Fruit fly (Drosophila melanogaster) whole organism, embryonic: ENCODE data around the gene Tango2.
A peak's percentile ranks its signal among the peaks of the same experiment; 100 is the strongest.

Experiments
- Atf6 ChIP-seq: fragments of 200-800 bp; sonication (Bioruptor generic); IDR thresholded peaks from 2 replicates; pipeline ENCODE4 v1.3.6; 2022; ENCODE audit warnings: missing biosample characterization, missing genetic modification characterization
- CG10147 ChIP-seq: fragments of 200-800 bp; sonication (Bioruptor generic); optimal IDR thresholded peaks from 2 replicates; lab custom pipeline; 2019; ENCODE audit warnings: missing biosample characterization, mild to moderate bottlenecking, missing genetic modification characterization, moderate library complexity
- CG10366 ChIP-seq: fragments of 200-800 bp; sonication (Bioruptor generic); IDR thresholded peaks from 2 replicates; pipeline ENCODE4 v1.3.6; 2022; ENCODE audit warnings: missing biosample characterization, missing genetic modification characterization
- CG11247 ChIP-seq: fragments of 200-800 bp; sonication (Bioruptor generic); IDR thresholded peaks from 2 replicates; pipeline ENCODE4 v1.3.6; 2022; ENCODE audit warnings: missing biosample characterization, missing genetic modification characterization
- CG12744 ChIP-seq: fragments of 200-800 bp; sonication (Bioruptor generic); optimal IDR thresholded peaks from 2 replicates; lab custom pipeline; 2016; ENCODE audit warnings: missing biosample characterization, missing genetic modification characterization
- CG13296 ChIP-seq: fragments of 200-800 bp; sonication (Bioruptor generic); optimal IDR thresholded peaks from 3 replicates; lab custom pipeline; 2018; ENCODE audit warnings: missing biosample characterization, mild to moderate bottlenecking, missing genetic modification characterization
- CG14050 ChIP-seq: fragments of 200-800 bp; sonication (Bioruptor generic); IDR thresholded peaks from 3 replicates; pipeline ENCODE4 v1.3.6; 2022; ENCODE audit warnings: missing biosample characterization, missing genetic modification characterization
- CG14441 ChIP-seq: fragments of 200-800 bp; sonication (Bioruptor generic); IDR thresholded peaks from 2 replicates; pipeline ENCODE4 v1.3.6; 2022; ENCODE audit warnings: missing biosample characterization, missing genetic modification characterization
- CG14667 ChIP-seq: fragments of 200-800 bp; sonication (Bioruptor generic); IDR thresholded peaks from 2 replicates; pipeline ENCODE4 v1.3.6; 2022; ENCODE audit warnings: missing biosample characterization, missing genetic modification characterization
- CG15011 ChIP-seq: fragments of 200-800 bp; sonication (Bioruptor generic); optimal IDR thresholded peaks from 3 replicates; lab custom pipeline; 2018; ENCODE audit warnings: missing biosample characterization, mild to moderate bottlenecking, missing genetic modification characterization
- CG17385 ChIP-seq: fragments of 200-800 bp; sonication (Bioruptor generic); optimal IDR thresholded peaks from 3 replicates; lab custom pipeline; 2018; ENCODE audit warnings: missing biosample characterization, mild to moderate bottlenecking, missing genetic modification characterization
- CG2116 ChIP-seq: fragments of 200-800 bp; sonication (Bioruptor generic); optimal IDR thresholded peaks from 3 replicates; lab custom pipeline; 2018; ENCODE audit warnings: missing biosample characterization, mild to moderate bottlenecking, missing genetic modification characterization
- CG2199 ChIP-seq: fragments of 200-800 bp; sonication (Bioruptor generic); IDR thresholded peaks from 3 replicates; pipeline ENCODE4 v1.3.6; 2022; ENCODE audit warnings: missing biosample characterization, missing genetic modification characterization
- CG3065 ChIP-seq: fragments of 200-800 bp; sonication (Bioruptor generic); optimal IDR thresholded peaks from 2 replicates; lab custom pipeline; 2016; ENCODE audit warnings: missing biosample characterization, missing genetic modification characterization
- CG31224 ChIP-seq: fragments of 200-800 bp; sonication (Bioruptor generic); IDR thresholded peaks from 2 replicates; pipeline ENCODE4 v1.3.6; 2022; ENCODE audit warnings: missing biosample characterization, missing genetic modification characterization
- CG31441 ChIP-seq: fragments of 200-800 bp; sonication (Bioruptor generic); IDR thresholded peaks from 2 replicates; pipeline ENCODE4 v1.3.6; 2022; ENCODE audit warnings: missing biosample characterization, missing genetic modification characterization
- CG32772 ChIP-seq: fragments of 200-800 bp; sonication (Bioruptor generic); IDR thresholded peaks from 2 replicates; pipeline ENCODE4 v1.3.6; 2022; ENCODE audit warnings: missing biosample characterization, missing genetic modification characterization
- CG4820 ChIP-seq: fragments of 200-800 bp; sonication (Bioruptor generic); optimal IDR thresholded peaks from 3 replicates; lab custom pipeline; 2016; ENCODE audit warnings: missing biosample characterization, missing genetic modification characterization
- CG5180 ChIP-seq: fragments of 200-800 bp; sonication (Bioruptor generic); optimal IDR thresholded peaks from 3 replicates; lab custom pipeline; 2017; ENCODE audit warnings: missing biosample characterization, missing genetic modification characterization, mild to moderate bottlenecking, moderate library complexity, missing genetic modification reagents
- CG8290 ChIP-seq, 3 experiments: fragments of 200-800 bp; sonication (Bioruptor generic); optimal IDR thresholded peaks; 2 replicates each; lab custom pipeline; 2016 to 2019; ENCODE audit warnings: missing biosample characterization in 3 of 3, missing genetic modification characterization in 3 of 3, mild to moderate bottlenecking in 2 of 3, moderate library complexity in 1 of 3
- CG9437 ChIP-seq: fragments of 200-800 bp; sonication (Bioruptor generic); optimal IDR thresholded peaks from 2 replicates; lab custom pipeline; 2018; ENCODE audit warnings: missing biosample characterization, mild to moderate bottlenecking, missing genetic modification characterization
- CG9817 ChIP-seq: fragments of 200-800 bp; sonication (Bioruptor generic); optimal IDR thresholded peaks from 2 replicates; lab custom pipeline; 2018; ENCODE audit warnings: missing biosample characterization, mild to moderate bottlenecking, missing genetic modification characterization, moderate library complexity
- Dip2 ChIP-seq: fragments of 200-800 bp; sonication (Bioruptor generic); IDR thresholded peaks from 2 replicates; pipeline ENCODE4 v1.3.6; 2022; ENCODE audit warnings: missing biosample characterization, missing genetic modification characterization
- Dref ChIP-seq: fragments of 200-800 bp; sonication (Bioruptor generic); IDR thresholded peaks from 2 replicates; pipeline ENCODE4 v1.3.6; 2022; ENCODE audit warnings: missing biosample characterization, missing genetic modification characterization
- Hey ChIP-seq: fragments of 200-800 bp; sonication (Bioruptor generic); optimal IDR thresholded peaks from 3 replicates; lab custom pipeline; 2018; ENCODE audit warnings: missing biosample characterization, mild to moderate bottlenecking, missing genetic modification characterization
- Hmx ChIP-seq: fragments of 200-800 bp; sonication (Bioruptor generic); optimal IDR thresholded peaks from 2 replicates; lab custom pipeline; 2016; ENCODE audit warnings: missing biosample characterization, missing genetic modification characterization
- Jarid2 ChIP-seq: fragments of 200-800 bp; sonication (Bioruptor generic); optimal IDR thresholded peaks from 3 replicates; lab custom pipeline; 2017; ENCODE audit warnings: mild to moderate bottlenecking, missing biosample characterization, missing genetic modification reagents, missing genetic modification characterization
- Lim3 ChIP-seq: fragments of 200-800 bp; sonication (Bioruptor generic); IDR thresholded peaks from 2 replicates; pipeline ENCODE4 v1.3.6; 2022; ENCODE audit warnings: missing biosample characterization, missing genetic modification characterization
- Nf-YC ChIP-seq: fragments of 200-800 bp; optimal IDR thresholded peaks from 3 replicates; lab custom pipeline; 2019; ENCODE audit warnings: missing biosample characterization, mild to moderate bottlenecking, missing genetic modification characterization, moderate library complexity
- NfI ChIP-seq: fragments of 200-800 bp; sonication (Bioruptor generic); optimal IDR thresholded peaks from 3 replicates; lab custom pipeline; 2018; ENCODE audit warnings: missing biosample characterization, mild to moderate bottlenecking, missing genetic modification characterization, moderate library complexity
- Sin3A ChIP-seq: fragments of >200 bp; optimal IDR thresholded peaks from 2 replicates; lab custom pipeline; 2018
- Six4 ChIP-seq: fragments of 200-800 bp; sonication (Bioruptor generic); optimal IDR thresholded peaks from 2 replicates; lab custom pipeline; 2016; ENCODE audit warnings: missing biosample characterization, missing genetic modification characterization
- Sry-β ChIP-seq: fragments of 200-800 bp; sonication (Bioruptor generic); optimal IDR thresholded peaks from 2 replicates; lab custom pipeline; 2018; ENCODE audit warnings: missing biosample characterization, mild to moderate bottlenecking, missing genetic modification characterization, moderate library complexity
- TFAM ChIP-seq: fragments of 200-800 bp; sonication (Bioruptor generic); optimal IDR thresholded peaks from 2 replicates; lab custom pipeline; 2017; ENCODE audit warnings: missing biosample characterization, missing genetic modification characterization, inconsistent platforms
- cas ChIP-seq: fragments of 200-800 bp; sonication (Bioruptor generic); IDR thresholded peaks from 2 replicates; pipeline ENCODE4 v1.3.6; 2022; ENCODE audit warnings: missing biosample characterization, missing genetic modification characterization
- caup ChIP-seq: fragments of 200-800 bp; sonication (Bioruptor generic); optimal IDR thresholded peaks from 3 replicates; lab custom pipeline; 2017; ENCODE audit warnings: missing biosample characterization, mild to moderate bottlenecking, missing genetic modification characterization, moderate library complexity; ENCODE audit not compliant: severe bottlenecking
- chinmo ChIP-seq: fragments of 200-800 bp; sonication (Bioruptor generic); IDR thresholded peaks from 4 replicates; pipeline ENCODE4 v1.3.6; 2022; ENCODE audit warnings: missing biosample characterization, missing genetic modification characterization; ENCODE audit not compliant: partially characterized antibody
- corto ChIP-seq: fragments of 200-800 bp; sonication (Bioruptor generic); optimal IDR thresholded peaks from 2 replicates; lab custom pipeline; 2016; ENCODE audit warnings: missing biosample characterization, mild to moderate bottlenecking, missing genetic modification characterization, moderate library complexity
- dmrt11E ChIP-seq: fragments of 200-800 bp; sonication (Bioruptor generic); optimal IDR thresholded peaks from 3 replicates; lab custom pipeline; 2018; ENCODE audit warnings: missing biosample characterization, mild to moderate bottlenecking, missing genetic modification characterization, moderate library complexity
- esg ChIP-seq: fragments of 200-800 bp; sonication (Bioruptor generic); conservative IDR thresholded peaks from 2 replicates; pipeline ENCODE4 v1.3.6; 2022; ENCODE audit warnings: missing biosample characterization, missing genetic modification characterization
- fd3F ChIP-seq: fragments of 200-800 bp; sonication (Bioruptor generic); optimal IDR thresholded peaks from 2 replicates; lab custom pipeline; 2018; ENCODE audit warnings: missing biosample characterization, mild to moderate bottlenecking, missing genetic modification characterization, moderate library complexity
- gem ChIP-seq: fragments of 200-800 bp; sonication (Bioruptor generic); optimal IDR thresholded peaks from 2 replicates; lab custom pipeline; 2019; ENCODE audit warnings: missing biosample characterization, mild to moderate bottlenecking, missing genetic modification characterization, moderate library complexity
- gsb ChIP-seq: fragments of 200-800 bp; sonication (Bioruptor generic); IDR thresholded peaks from 2 replicates; pipeline ENCODE4 v1.3.6; 2022; ENCODE audit warnings: missing biosample characterization, missing genetic modification characterization
- gt ChIP-seq: fragments of 200-800 bp; sonication (Bioruptor generic); IDR thresholded peaks from 2 replicates; pipeline ENCODE4 v1.3.6; 2022; ENCODE audit warnings: missing biosample characterization, missing genetic modification characterization
- lbe ChIP-seq: fragments of 200-800 bp; sonication (Bioruptor generic); optimal IDR thresholded peaks from 2 replicates; lab custom pipeline; 2016; ENCODE audit warnings: missing biosample characterization, mild to moderate bottlenecking, missing genetic modification characterization
- p53 ChIP-seq: fragments of 200-800 bp; sonication (Bioruptor generic); optimal IDR thresholded peaks from 2 replicates; lab custom pipeline; 2016; ENCODE audit warnings: missing biosample characterization, missing genetic modification characterization
- prd ChIP-seq, 3 experiments: fragments of >200 bp in 2 of 3; fragments of 200-800 bp in 1 of 3; sonication (Bioruptor generic) in 1 of 3; optimal IDR thresholded peaks in 2 of 3; IDR thresholded peaks in 1 of 3; 2 replicates in 2 of 3; 3 replicates in 1 of 3; pipeline versions ENCODE4 v1.3.6 to Lab custom; 2017 to 2022; ENCODE audit warnings: missing biosample characterization in 1 of 3, missing genetic modification characterization in 1 of 3
- seq ChIP-seq: fragments of 200-800 bp; sonication (Bioruptor generic); IDR thresholded peaks from 2 replicates; pipeline ENCODE4 v1.3.6; 2022; ENCODE audit warnings: missing biosample characterization, missing genetic modification characterization
- slou ChIP-seq: fragments of 200-800 bp; sonication (Bioruptor generic); optimal IDR thresholded peaks from 3 replicates; lab custom pipeline; 2016; ENCODE audit warnings: missing biosample characterization, missing genetic modification characterization
- sug ChIP-seq: fragments of 200-800 bp; optimal IDR thresholded peaks from 2 replicates; lab custom pipeline; 2019; ENCODE audit warnings: missing biosample characterization, mild to moderate bottlenecking, missing genetic modification characterization, moderate library complexity
- zf30C ChIP-seq: fragments of 200-800 bp; sonication (Bioruptor generic); optimal IDR thresholded peaks from 3 replicates; lab custom pipeline; 2018; ENCODE audit warnings: missing biosample characterization, mild to moderate bottlenecking, missing genetic modification characterization

The Tango2 gene

dm6 chrX:13632606-13633005, 15.8 kb downstream of the Tango2 start (continued):
- TF ChIP-seq Lim3 (GFP tag; lab: Robert Waterston, UW) (no peak), CG9817 (peak; percentile 13), CG5180 (peak; percentile 17), TFAM (GFP tag; lab: Kevin White, UChicago) (no peak), dmrt11E (tag; lab: Kevin White, UChicago) (no peak), lbe (no peak), CG32772 (GFP tag; lab: Robert Waterston, UW) (no peak), Six4 (GFP tag; lab: Kevin White, UChicago) (no peak), prd (optimal IDR thresholded peaks at IDR 0.05; lab: Kevin White, UChicago) (no peak), prd (GFP tag; IDR thresholded peaks at IDR 0.05; lab: Robert Waterston, UW) (no peak), Hmx (GFP tag; lab: Kevin White, UChicago) (no peak), gem (tag; lab: Kevin White, UChicago) (peak; percentile 17), CG31441 (0 out of 2 replicates have a peak, but pooled peaks have one; percentile 13), CG14667 (GFP tag; lab: Robert Waterston, UW) (no peak), CG9437 (GFP tag; lab: Kevin White, UChicago) (no peak), gt (no peak), CG12744 (GFP tag; lab: Kevin White, UChicago) (no peak), CG17385 (no peak), CG31224 (GFP tag; lab: Robert Waterston, UW) (no peak), Atf6 (GFP tag; lab: Robert Waterston, UW) (peak; percentile 9; the same call in 1 of the 2 replicates), chinmo (GFP tag; lab: Robert Waterston, UW) (no peak), CG14050 (GFP tag; lab: Robert Waterston, UW) (no peak), CG10147 (GFP tag; lab: Kevin White, UChicago) (no peak), Jarid2 (GFP tag; lab: Kevin White, UChicago) (peak; percentile 13), esg (no peak), corto (no peak), slou (GFP tag; lab: Kevin White, UChicago) (no peak), zf30C (no peak), CG8290 (GFP tag; optimal IDR thresholded peaks at IDR 0.05; lab: Kevin White, UChicago) (no peak), CG8290 (tag; optimal IDR thresholded peaks at IDR 0.05; lab: Kevin White, UChicago) (peak in 1 of 2 experiments; percentile 47), fd3F (GFP tag; lab: Kevin White, UChicago) (no peak), CG15011 (GFP tag; lab: Kevin White, UChicago) (peak; percentile 25), Nf-YC (tag; lab: Kevin White, UChicago) (no peak), seq (GFP tag; lab: Robert Waterston, UW) (peak; percentile 37; the same call in 1 of the 2 replicates), Sin3A (lab: Kevin White, UChicago) (no peak), p53 (GFP tag; lab: Kevin White, UChicago) (no peak), Hey (no peak), NfI (no peak), cas (GFP tag; lab: Robert Waterston, UW) (no peak), Dip2 (GFP tag; lab: Robert Waterston, UW) (no peak), CG10366 (GFP tag; lab: Robert Waterston, UW) (no peak), CG2116 (GFP tag; lab: Kevin White, UChicago) (no peak), CG3065 (GFP tag; lab: Kevin White, UChicago) (no peak), CG4820 (no peak), gsb (GFP tag; lab: Robert Waterston, UW) (no peak), CG14441 (GFP tag; lab: Robert Waterston, UW) (no peak), caup (GFP tag; lab: Kevin White, UChicago) (peak; percentile 10), CG11247 (GFP tag; lab: Robert Waterston, UW) (no peak), CG13296 (GFP tag; lab: Kevin White, UChicago) (peak; percentile 17), CG2199 (GFP tag; lab: Robert Waterston, UW) (no peak), Sry-β (GFP tag; lab: Kevin White, UChicago) (no peak), Dref (no peak), sug (tag; lab: Kevin White, UChicago) (peak; percentile 19)
